Worm (Caenorhabditis elegans): ENCODE results near the gene xtr-1.

The xtr-1 gene

DNA sequence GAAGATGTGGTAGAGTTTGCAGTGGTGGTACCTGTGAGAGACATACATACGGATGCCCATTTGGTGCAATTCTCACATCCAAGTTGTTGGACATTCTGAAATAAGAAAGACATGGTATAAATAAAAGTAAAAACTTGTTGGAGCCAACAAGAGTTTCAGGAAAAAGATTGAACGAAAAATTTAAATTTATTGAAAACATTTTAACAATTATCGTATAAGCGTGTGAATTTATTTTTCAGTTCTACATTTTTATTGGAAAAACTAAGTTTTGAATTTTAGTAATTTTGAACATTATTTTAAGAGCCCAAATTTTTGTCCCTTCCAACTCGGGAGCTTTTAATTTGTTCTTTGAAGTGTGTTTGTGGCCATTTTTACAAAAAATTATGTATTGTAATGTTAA is 2.3 kb downstream of the xtr-1 start, which contains the start of gene F54F7.8:
Gene F54F7.8, minus strand, starts transcription at position 101 of the 400 bp plus-strand sequence.
- TF ChIP-seq F13H6.1 (tag; optimal IDR thresholded peaks at IDR 0.05) (no peak), ceh-9 (tag; optimal IDR thresholded peaks at IDR 0.05) (no peak)

DNA sequence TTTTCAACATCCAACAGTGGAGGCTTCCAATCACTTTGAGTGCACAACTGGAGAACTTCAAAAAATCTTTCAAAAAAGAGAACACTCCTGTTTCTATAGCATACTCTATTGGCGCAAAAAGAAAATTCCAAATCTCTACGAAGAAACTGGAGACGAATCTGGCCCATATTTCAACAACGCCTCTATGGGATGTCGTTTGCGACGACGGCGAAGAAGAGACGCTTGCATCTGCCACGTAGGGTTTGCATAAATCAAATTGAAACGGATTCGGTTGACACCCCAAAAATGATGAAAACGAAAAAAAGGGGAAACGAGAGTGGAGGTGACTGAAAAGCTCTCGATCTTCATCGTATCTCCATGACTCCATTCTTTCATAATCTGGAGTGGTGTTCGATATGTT is 3.6 kb downstream of the xtr-1 start:
- TF ChIP-seq elt-4 (tag; optimal IDR thresholded peaks at IDR 0.05) = no peak
- no peak for TF ChIP-seq lim-6 (tag; optimal IDR thresholded peaks at IDR 0.05)
- TF ChIP-seq tbx-7 (tag; optimal IDR thresholded peaks at IDR 0.05) = no peak
- no peak for TF ChIP-seq K02D7.2 (tag; optimal IDR thresholded peaks at IDR 0.05)
- no peak for TF ChIP-seq dve-1 (tag; optimal IDR thresholded peaks at IDR 0.05)
- no peak for TF ChIP-seq fax-1 (tag; optimal IDR thresholded peaks at IDR 0.05)
- TF ChIP-seq K09A11.1 (tag; optimal IDR thresholded peaks at IDR 0.05; ENCODE audit: insufficient read depth) = no peak
- TF ChIP-seq fkh-10 (GFP tag; optimal IDR thresholded peaks at IDR 0.05) = no peak
- TF ChIP-seq sdc-2 (tag; optimal IDR thresholded peaks at IDR 0.05) = no peak
- TF ChIP-seq ama-1 (optimal IDR thresholded peaks at IDR 0.05) = no peak
- no peak for TF ChIP-seq pha-2 (tag; optimal IDR thresholded peaks at IDR 0.05)

DNA sequence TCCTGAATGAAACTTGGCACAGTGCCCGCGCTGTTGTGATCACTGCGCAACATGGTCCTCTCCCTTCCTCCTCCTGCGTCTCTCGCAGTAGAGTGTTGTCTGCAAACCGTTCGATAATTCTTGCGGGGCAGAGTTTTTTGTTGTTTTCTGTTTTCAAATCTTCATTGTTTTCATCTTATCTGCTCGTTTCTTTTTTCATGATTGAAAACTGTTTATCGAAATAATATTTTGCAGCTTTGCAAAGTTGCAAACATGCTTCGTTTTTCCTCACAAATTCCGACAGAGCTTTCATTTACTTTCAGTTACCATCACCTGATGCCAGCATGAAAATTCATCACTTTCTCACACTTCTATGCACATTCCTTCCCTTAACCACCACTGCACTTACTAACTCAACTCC is 4.6 kb downstream of the xtr-1 start, which contains the start of gene mes-1:
Gene mes-1, plus strand, starts transcription at position 301 of the 400 bp plus-strand sequence.
- TF ChIP-seq pha-4 (tag; optimal IDR thresholded peaks at IDR 0.05) = no peak
- no peak for TF ChIP-seq K09A11.1 (tag; optimal IDR thresholded peaks at IDR 0.05; ENCODE audit: insufficient read depth)
- TF ChIP-seq nhr-232 (tag; optimal IDR thresholded peaks at IDR 0.05) = no peak
- no peak for TF ChIP-seq hlh-30 (tag; optimal IDR thresholded peaks at IDR 0.05; ENCODE audit: insufficient read depth)
- TF ChIP-seq fkh-6 (tag; optimal IDR thresholded peaks at IDR 0.05) = no peak

DNA sequence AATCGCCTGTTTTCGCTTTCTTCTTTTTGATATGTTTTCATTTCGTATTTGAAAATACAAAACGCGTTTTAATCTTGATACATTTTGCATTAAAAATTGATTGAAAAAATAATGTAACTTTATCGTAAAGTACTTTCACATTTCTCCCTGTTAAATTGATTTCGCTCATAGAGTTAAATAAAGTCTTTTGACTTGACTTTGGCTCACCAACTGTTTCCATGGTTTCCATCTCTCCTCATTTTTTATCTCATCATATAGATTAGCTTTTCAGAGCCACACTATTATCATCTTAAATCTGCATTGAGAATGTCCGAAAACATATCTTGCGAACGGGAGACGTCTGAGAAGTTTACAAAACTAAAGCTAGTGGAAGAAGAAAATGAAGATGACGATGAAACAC is 10.7 kb downstream of the xtr-1 start, which contains the start of gene F54F7.10:
Gene F54F7.10, plus strand, starts transcription at position 301 of the 400 bp plus-strand sequence.
- TF ChIP-seq madf-2 (tag; optimal IDR thresholded peaks at IDR 0.05) (no peak), ceh-2 (tag; optimal IDR thresholded peaks at IDR 0.05) (no peak), K09A11.1 (tag; optimal IDR thresholded peaks at IDR 0.05; ENCODE audit: insufficient read depth) (no peak), ref-2 (tag; optimal IDR thresholded peaks at IDR 0.05) (no peak), ceh-24 (tag; optimal IDR thresholded peaks at IDR 0.05) (no peak)

DNA sequence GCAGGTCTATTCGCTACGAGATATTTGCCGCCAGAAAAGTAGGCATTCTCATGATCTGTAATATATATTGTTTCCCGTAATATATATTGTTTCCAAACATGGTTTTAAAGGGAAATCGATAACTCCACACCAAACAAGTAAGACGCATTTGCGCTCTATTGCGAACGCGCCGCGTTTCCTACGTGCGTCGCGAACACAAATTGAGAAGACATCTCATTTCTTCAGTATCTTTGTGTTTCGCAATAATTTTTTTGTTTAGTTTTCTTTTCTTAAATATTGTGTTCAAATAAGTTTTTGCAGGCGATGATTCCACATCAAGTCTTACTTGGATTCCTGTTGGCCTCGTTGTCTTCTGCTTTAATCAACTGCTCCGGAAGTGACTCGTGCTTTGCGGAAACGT is 12.5 kb downstream of the xtr-1 start, which contains the start of gene F54F7.6:
Gene F54F7.6, plus strand, starts transcription at position 301 of the 400 bp plus-strand sequence.
- TF ChIP-seq ceh-22 (tag; optimal IDR thresholded peaks at IDR 0.05) = no peak
- no peak for TF ChIP-seq elt-2 (tag; optimal IDR thresholded peaks at IDR 0.05)
- no peak for TF ChIP-seq ceh-34 (tag; optimal IDR thresholded peaks at IDR 0.05)
- TF ChIP-seq C08G9.2 (tag; optimal IDR thresholded peaks at IDR 0.05) = no peak
- no peak for TF ChIP-seq unc-86 (tag; optimal IDR thresholded peaks at IDR 0.05)
- TF ChIP-seq ceh-19 (GFP tag; optimal IDR thresholded peaks at IDR 0.05) = no peak
- TF ChIP-seq unc-55 (GFP tag; optimal IDR thresholded peaks at IDR 0.05) = no peak
- TF ChIP-seq ahr-1 (tag; optimal IDR thresholded peaks at IDR 0.05) = no peak
- no peak for TF ChIP-seq C38D4.7 (GFP tag; optimal IDR thresholded peaks at IDR 0.05)
- TF ChIP-seq ztf-16 (tag; optimal IDR thresholded peaks at IDR 0.05) = no peak
- no peak for TF ChIP-seq fax-1 (tag; optimal IDR thresholded peaks at IDR 0.05)
- TF ChIP-seq unc-3 (GFP tag; conservative IDR thresholded peaks at IDR 0.05) = no peak
- TF ChIP-seq unc-3 (tag; optimal IDR thresholded peaks at IDR 0.05) = no peak
- no peak for TF ChIP-seq lim-6 (tag; optimal IDR thresholded peaks at IDR 0.05)
- TF ChIP-seq sox-2 (GFP tag; IDR thresholded peaks at IDR 0.05) = no peak
- TF ChIP-seq hlh-15 (tag; optimal IDR thresholded peaks at IDR 0.05) = no peak
- TF ChIP-seq ceh-24 (tag; optimal IDR thresholded peaks at IDR 0.05) = no peak
- no peak for TF ChIP-seq odd-2 (tag; optimal IDR thresholded peaks at IDR 0.05)
- no peak for TF ChIP-seq pat-9 (tag; optimal IDR thresholded peaks at IDR 0.05)
- TF ChIP-seq ceh-30 (tag; optimal IDR thresholded peaks at IDR 0.05) = no peak
- no peak for TF ChIP-seq rnt-1 (tag; optimal IDR thresholded peaks at IDR 0.05)
